Worm (Caenorhabditis elegans): ENCODE results near the gene trr-1.
"Not testable (repeated sequence)": the region's sequence is repeated elsewhere in the genome, so short reads cannot be mapped to it uniquely, and the experiment has no call there.

trr-1 gene

ce11 chrII:11695161-11695944 is 19.6 kb upstream of the trr-1 start, which contains the start of gene tars-1:
TSS of gene tars-1 (minus strand) at chrII:11695657.
- not testable (repeated sequence) for TF ChIP-seq B0310.2 (tag; optimal IDR thresholded peaks at IDR 0.05); F13C5.2 (tag; optimal IDR thresholded peaks at IDR 0.05); ceh-13 (GFP tag; optimal IDR thresholded peaks at IDR 0.05)

ce11 chrII:11694432-11694831 is 18.7 kb upstream of the trr-1 start:
- TF ChIP-seq F13C5.2 (tag; optimal IDR thresholded peaks at IDR 0.05) (peak; percentile 65), ceh-36 (tag; optimal IDR thresholded peaks at IDR 0.05) (no peak), tra-4 (tag; optimal IDR thresholded peaks at IDR 0.05) (no peak), pes-1 (GFP tag; IDR thresholded peaks at IDR 0.05) (peak; percentile 32; the same call in 1 of the 2 replicates)

- no peak for TF ChIP-seq hmg-4 (GFP tag; optimal IDR thresholded peaks at IDR 0.05)
- no peak for TF ChIP-seq ceh-13 (GFP tag; optimal IDR thresholded peaks at IDR 0.05)
- no peak for TF ChIP-seq tra-4 (tag; optimal IDR thresholded peaks at IDR 0.05)
- TF ChIP-seq F13C5.2 (tag; optimal IDR thresholded peaks at IDR 0.05), result no peak
- no peak for TF ChIP-seq hnd-1 (tag; optimal IDR thresholded peaks at IDR 0.05)
- TF ChIP-seq tbx-11 (GFP tag; IDR thresholded peaks at IDR 0.05), result no peak
- no peak for TF ChIP-seq B0310.2 (tag; optimal IDR thresholded peaks at IDR 0.05)
- TF ChIP-seq tbx-37 (GFP tag; conservative IDR thresholded peaks at IDR 0.05), result no peak
- TF ChIP-seq scrt-1 (GFP tag; IDR thresholded peaks at IDR 0.05), result no peak
- TF ChIP-seq ama-1 (optimal IDR thresholded peaks at IDR 0.05), result no peak
- no peak for TF ChIP-seq aly-1 (tag; optimal IDR thresholded peaks at IDR 0.05)
- no peak for TF ChIP-seq sea-1 (GFP tag; conservative IDR thresholded peaks at IDR 0.05)
- no peak for TF ChIP-seq pes-1 (GFP tag; IDR thresholded peaks at IDR 0.05)
- TF ChIP-seq ceh-36 (tag; optimal IDR thresholded peaks at IDR 0.05), result no peak
Measured at ce11 chrII:11690868-11691267, 15.1 kb upstream of the trr-1 start.

- no peak for TF ChIP-seq F13C5.2 (tag; optimal IDR thresholded peaks at IDR 0.05)
- TF ChIP-seq scrt-1 (GFP tag; IDR thresholded peaks at IDR 0.05), result no peak
- no peak for TF ChIP-seq pes-1 (GFP tag; IDR thresholded peaks at IDR 0.05)
- no peak for TF ChIP-seq ceh-13 (GFP tag; optimal IDR thresholded peaks at IDR 0.05)
- TF ChIP-seq aly-1 (tag; optimal IDR thresholded peaks at IDR 0.05), result no peak
- no peak for TF ChIP-seq tra-4 (tag; optimal IDR thresholded peaks at IDR 0.05)
- TF ChIP-seq ama-1 (optimal IDR thresholded peaks at IDR 0.05), result no peak
- TF ChIP-seq tbx-37 (GFP tag; conservative IDR thresholded peaks at IDR 0.05), result no peak
- no peak for TF ChIP-seq B0310.2 (tag; optimal IDR thresholded peaks at IDR 0.05)
- no peak for TF ChIP-seq hmg-4 (GFP tag; optimal IDR thresholded peaks at IDR 0.05)
Measured at ce11 chrII:11689941-11690340, 14.2 kb upstream of the trr-1 start.

ce11 chrII:11688643-11689042 is 12.9 kb upstream of the trr-1 start, which contains the start of gene kel-1:
TSS of gene kel-1 (plus strand) at chrII:11688943.
- TF ChIP-seq sea-1 (GFP tag; conservative IDR thresholded peaks at IDR 0.05) (no peak), hmg-4 (GFP tag; optimal IDR thresholded peaks at IDR 0.05) (no peak), F13C5.2 (tag; optimal IDR thresholded peaks at IDR 0.05) (no peak), ama-1 (optimal IDR thresholded peaks at IDR 0.05) (no peak), ets-7 (tag; optimal IDR thresholded peaks at IDR 0.05) (no peak), tbx-11 (GFP tag; IDR thresholded peaks at IDR 0.05) (no peak), scrt-1 (GFP tag; IDR thresholded peaks at IDR 0.05) (no peak), ceh-13 (GFP tag; optimal IDR thresholded peaks at IDR 0.05) (no peak), aly-1 (tag; optimal IDR thresholded peaks at IDR 0.05) (no peak), B0310.2 (tag; optimal IDR thresholded peaks at IDR 0.05) (no peak), pes-1 (GFP tag; IDR thresholded peaks at IDR 0.05) (no peak), hmbx-1 (tag; optimal IDR thresholded peaks at IDR 0.05) (no peak), tbx-37 (GFP tag; conservative IDR thresholded peaks at IDR 0.05) (no peak), hnd-1 (tag; optimal IDR thresholded peaks at IDR 0.05) (no peak), flt-1 (GFP tag; IDR thresholded peaks at IDR 0.05) (no peak), ceh-36 (tag; optimal IDR thresholded peaks at IDR 0.05) (no peak), tra-4 (tag; optimal IDR thresholded peaks at IDR 0.05) (no peak)

- TF ChIP-seq F13C5.2 (tag; optimal IDR thresholded peaks at IDR 0.05), result no peak
- TF ChIP-seq flt-1 (GFP tag; IDR thresholded peaks at IDR 0.05), result no peak
- TF ChIP-seq ama-1 (optimal IDR thresholded peaks at IDR 0.05), result no peak
- no peak for TF ChIP-seq hmbx-1 (tag; optimal IDR thresholded peaks at IDR 0.05)
- TF ChIP-seq tbx-37 (GFP tag; conservative IDR thresholded peaks at IDR 0.05), result no peak
- TF ChIP-seq ceh-13 (GFP tag; optimal IDR thresholded peaks at IDR 0.05), result no peak
- no peak for TF ChIP-seq pes-1 (GFP tag; IDR thresholded peaks at IDR 0.05)
- TF ChIP-seq tra-4 (tag; optimal IDR thresholded peaks at IDR 0.05), result no peak
- TF ChIP-seq ceh-36 (tag; optimal IDR thresholded peaks at IDR 0.05), result no peak
- no peak for TF ChIP-seq hnd-1 (tag; optimal IDR thresholded peaks at IDR 0.05)
- no peak for TF ChIP-seq sea-1 (GFP tag; conservative IDR thresholded peaks at IDR 0.05)
- TF ChIP-seq aly-1 (tag; optimal IDR thresholded peaks at IDR 0.05), result no peak
- TF ChIP-seq scrt-1 (GFP tag; IDR thresholded peaks at IDR 0.05), result no peak
- TF ChIP-seq ets-7 (tag; optimal IDR thresholded peaks at IDR 0.05), result no peak
- TF ChIP-seq tbx-11 (GFP tag; IDR thresholded peaks at IDR 0.05), result no peak
- no peak for TF ChIP-seq hmg-4 (GFP tag; optimal IDR thresholded peaks at IDR 0.05)
- no peak for TF ChIP-seq B0310.2 (tag; optimal IDR thresholded peaks at IDR 0.05)
Measured at ce11 chrII:11688011-11688410, 12.3 kb upstream of the trr-1 start.

ce11 chrII:11685177-11685576 is 9.4 kb upstream of the trr-1 start, which contains the start of gene C47D12.5:
TSS of gene C47D12.5 (minus strand) at chrII:11685277.
- TF ChIP-seq B0310.2 (tag; optimal IDR thresholded peaks at IDR 0.05) (no peak), F13C5.2 (tag; optimal IDR thresholded peaks at IDR 0.05) (no peak), ceh-36 (tag; optimal IDR thresholded peaks at IDR 0.05) (no peak), ama-1 (optimal IDR thresholded peaks at IDR 0.05) (no peak), ceh-13 (GFP tag; optimal IDR thresholded peaks at IDR 0.05) (no peak), pes-1 (GFP tag; IDR thresholded peaks at IDR 0.05) (no peak), hmbx-1 (tag; optimal IDR thresholded peaks at IDR 0.05) (no peak), aly-1 (tag; optimal IDR thresholded peaks at IDR 0.05) (no peak)

Measured in whole organism, early embryonic.